Worm (Caenorhabditis elegans) whole organism, L4/young adult: ENCODE measurements around the gene fum-1.

Source experiments
- dao-5 ChIP-seq: sonication (generic microtip); optimal IDR thresholded peaks from 2 replicates; lab custom pipeline; 2016; ENCODE audit warnings: missing genotype, missing genetic modification characterization, moderate library complexity, missing compliant biosample characterization
- him-1 ChIP-seq: sonication (generic microtip); optimal IDR thresholded peaks from 2 replicates; lab custom pipeline; 2016; ENCODE audit warnings: missing genotype, missing genetic modification reagents, missing genetic modification characterization, missing compliant biosample characterization

DNA sequence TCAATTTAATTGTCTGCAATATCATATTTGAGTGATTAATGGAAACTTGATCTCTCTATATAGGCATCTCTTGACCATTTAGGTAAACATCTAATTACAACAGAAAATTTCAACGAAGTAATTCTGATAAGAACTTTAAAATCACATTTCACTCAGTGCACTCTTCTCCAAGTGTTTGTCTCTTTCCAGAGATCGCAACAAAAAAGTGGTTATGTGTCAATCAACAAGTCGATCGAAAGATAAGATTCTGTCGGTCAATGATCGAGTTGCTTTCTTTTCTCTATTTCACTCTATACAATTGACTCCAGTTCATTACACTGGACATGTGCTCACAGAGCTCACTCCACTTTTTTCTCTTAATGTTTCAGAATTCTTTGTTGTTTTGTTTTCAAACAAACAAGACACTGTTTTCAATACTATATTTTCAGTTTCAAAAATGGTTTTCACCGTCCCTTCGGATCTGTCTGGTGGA lies 11.7 kb upstream of the fum-1 start, which contains the start of gene alh-12:
- no peak for TF ChIP-seq him-1 (tag; lab: Kevin White, UChicago)
- no peak for TF ChIP-seq dao-5 (tag; lab: Kevin White, UChicago)
